Worm (Caenorhabditis elegans): ENCODE results near the gene gbb-2.

- TF ChIP-seq med-1 (GFP tag; optimal IDR thresholded peaks at IDR 0.05; ENCODE audit: insufficient read depth): no peak
- TF ChIP-seq ref-1 (GFP tag; conservative IDR thresholded peaks at IDR 0.05): no peak
- TF ChIP-seq T22C8.4 (GFP tag; IDR thresholded peaks at IDR 0.05): no peak
- no peak for TF ChIP-seq klf-2 (GFP tag; conservative IDR thresholded peaks at IDR 0.05)
- TF ChIP-seq flt-1 (GFP tag; IDR thresholded peaks at IDR 0.05): no peak
- no peak for TF ChIP-seq tab-1 (GFP tag; IDR thresholded peaks at IDR 0.05)
- TF ChIP-seq ztf-23 (GFP tag; IDR thresholded peaks at IDR 0.05): no peak
- TF ChIP-seq cog-1 (tag; optimal IDR thresholded peaks at IDR 0.05): no peak
These were observed 38.4 kb downstream of the gbb-2 start for ce11 chrIV:4468046-4468727.
